Fruit fly (Drosophila melanogaster) whole organism, wandering third instar larva: ENCODE results near the gene dsf.

Experiments used
- Abd-B ChIP-seq: fragments of >200 bp; optimal IDR thresholded peaks from 2 replicates; lab custom pipeline; 2017; ENCODE audit warnings: missing biosample characterization, missing genetic modification characterization
- CG9705 ChIP-seq: fragments of 200-800 bp; sonication (Bioruptor generic); optimal IDR thresholded peaks from 2 replicates; lab custom pipeline; 2018; ENCODE audit warnings: missing biosample characterization, mild to moderate bottlenecking, missing genetic modification characterization
- CrebA ChIP-seq: fragments of 200-800 bp; sonication (Bioruptor generic); optimal IDR thresholded peaks from 2 replicates; lab custom pipeline; 2016; ENCODE audit warnings: missing biosample characterization, mild to moderate bottlenecking, missing genetic modification characterization, borderline replicate concordance
- Dfd ChIP-seq: fragments of >200 bp; optimal IDR thresholded peaks from 2 replicates; lab custom pipeline; 2017; ENCODE audit warnings: missing biosample characterization, missing genetic modification characterization
- OdsH ChIP-seq: fragments of 200-800 bp; sonication (Bioruptor generic); optimal IDR thresholded peaks from 2 replicates; lab custom pipeline; 2016; ENCODE audit warnings: missing biosample characterization, mild to moderate bottlenecking, missing genetic modification characterization
- br ChIP-seq: fragments of 200-800 bp; sonication (Bioruptor generic); optimal IDR thresholded peaks from 2 replicates; lab custom pipeline; 2016; ENCODE audit warnings: missing biosample characterization, missing genetic modification characterization
- h ChIP-seq: fragments of 200-800 bp; sonication (Bioruptor generic); optimal IDR thresholded peaks from 3 replicates; lab custom pipeline; 2016; ENCODE audit warnings: missing biosample characterization, mild to moderate bottlenecking, missing genetic modification characterization
- pan ChIP-seq: fragments of >200 bp; optimal IDR thresholded peaks from 2 replicates; lab custom pipeline; 2017

DNA sequence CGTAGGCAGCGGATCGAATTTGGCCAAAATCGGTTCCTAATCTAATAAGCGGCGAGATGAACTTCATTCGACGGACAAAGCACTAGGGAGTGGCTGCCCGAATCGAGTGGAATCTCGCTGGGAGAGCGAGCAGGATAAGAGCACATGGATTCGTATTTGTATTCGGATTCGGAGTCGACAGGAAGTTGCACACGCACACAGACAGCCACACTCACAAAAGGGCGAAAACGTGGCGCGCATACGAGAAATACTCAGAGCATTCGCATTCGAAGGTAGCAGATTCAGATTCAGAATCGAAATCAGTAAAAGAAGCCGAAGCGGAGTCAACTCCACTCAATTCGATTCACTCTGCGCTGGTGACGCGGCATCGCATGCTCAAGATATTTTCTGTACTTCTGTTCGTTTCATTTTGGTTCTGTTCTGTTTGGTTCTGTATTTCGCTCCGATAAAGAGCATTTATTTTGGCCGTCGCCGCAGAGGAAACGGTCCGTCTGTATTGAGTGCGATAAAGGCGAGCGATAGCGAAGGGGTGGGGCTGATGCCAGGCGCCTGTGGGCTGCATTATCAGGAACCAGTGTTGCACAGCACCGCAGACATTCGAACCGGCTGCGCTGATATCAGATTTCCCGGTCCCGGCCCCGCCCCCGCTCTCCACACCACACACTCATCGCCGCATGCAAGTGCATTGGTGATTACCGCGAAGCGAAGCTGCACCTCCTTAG is 52.8 kb downstream of the dsf start:
- no peak for TF ChIP-seq pan
- no peak for TF ChIP-seq Abd-B (GFP tag; lab: Kevin White, UChicago)
- no peak for TF ChIP-seq CG9705 (GFP tag; lab: Kevin White, UChicago)
- TF ChIP-seq Dfd (GFP tag; lab: Kevin White, UChicago) = no peak
- TF ChIP-seq br (GFP tag; lab: Kevin White, UChicago) = peak; percentile 50
- TF ChIP-seq OdsH (GFP tag; lab: Kevin White, UChicago) = peak; percentile 34
- peak; percentile 94 for TF ChIP-seq CrebA
- TF ChIP-seq h (GFP tag; lab: Kevin White, UChicago) = peak; percentile 79
